Worm (Caenorhabditis elegans) whole organism, midembryonic: ENCODE measurements around the gene ent-3.

Experiments
- T22C8.4 ChIP-seq: fragments of 200-800 bp; sonication (Bioruptor generic); IDR thresholded peaks from 2 replicates; pipeline ENCODE4 v1.3.6; 2022; ENCODE audit warnings: missing genetic modification characterization, missing compliant biosample characterization
- cog-1 ChIP-seq: sonication (generic microtip); optimal IDR thresholded peaks from 2 replicates; lab custom pipeline; 2016; ENCODE audit warnings: missing genetic modification characterization, missing compliant biosample characterization
- flt-1 ChIP-seq: fragments of 200-800 bp; sonication (Bioruptor generic); IDR thresholded peaks from 2 replicates; pipeline ENCODE4 v1.3.6; 2022; ENCODE audit warnings: missing genetic modification characterization, missing compliant biosample characterization
- klf-2 ChIP-seq: fragments of 200-800 bp; sonication (Bioruptor generic); conservative IDR thresholded peaks from 2 replicates; pipeline ENCODE4 v1.3.6; 2022; ENCODE audit warnings: missing genetic modification reagents, missing genetic modification characterization, missing compliant biosample characterization
- med-1 ChIP-seq: sonication (generic microtip); optimal IDR thresholded peaks from 2 replicates; lab custom pipeline; 2017; ENCODE audit warnings: missing genetic modification characterization, mild to moderate bottlenecking, missing compliant biosample characterization, antibody characterized with exemption, missing genetic modification reagents; ENCODE audit not compliant: insufficient read depth
- tab-1 ChIP-seq: fragments of 200-800 bp; sonication (Bioruptor generic); IDR thresholded peaks from 2 replicates; pipeline ENCODE4 v1.3.6; 2022; ENCODE audit warnings: missing genetic modification characterization, missing compliant biosample characterization
- ztf-23 ChIP-seq: fragments of 200-800 bp; sonication (Bioruptor generic); IDR thresholded peaks from 2 replicates; pipeline ENCODE4 v1.3.6; 2022; ENCODE audit warnings: missing genetic modification reagents, missing genetic modification characterization, missing compliant biosample characterization
- ztf-29 ChIP-seq: fragments of 200-800 bp; sonication (Bioruptor generic); IDR thresholded peaks from 2 replicates; pipeline ENCODE4 v1.3.6; 2022; ENCODE audit warnings: missing genetic modification reagents, missing genetic modification characterization, missing compliant biosample characterization

- TF ChIP-seq cog-1 (tag; lab: Kevin White, UChicago) (no peak), klf-2 (GFP tag; lab: Robert Waterston, UW) (no peak), med-1 (no peak), flt-1 (no peak), ztf-23 (GFP tag; lab: Robert Waterston, UW) (no peak), ztf-29 (GFP tag; lab: Robert Waterston, UW) (no peak), tab-1 (no peak), T22C8.4 (GFP tag; lab: Robert Waterston, UW) (no peak)
Observed at ce11 chrV:14193451-14193850, 42.4 kb downstream of the ent-3 start, which contains the start of gene atfs-1.
